Worm (Caenorhabditis elegans) whole organism, midembryonic: ENCODE measurements around the gene mls-2.

Experiments used
- T22C8.4 ChIP-seq: fragments of 200-800 bp; sonication (Bioruptor generic); IDR thresholded peaks from 2 replicates; pipeline ENCODE4 v1.3.6; 2022; ENCODE audit warnings: missing genetic modification characterization, missing compliant biosample characterization
- cog-1 ChIP-seq: sonication (generic microtip); optimal IDR thresholded peaks from 2 replicates; lab custom pipeline; 2016; ENCODE audit warnings: missing genetic modification characterization, missing compliant biosample characterization
- flt-1 ChIP-seq: fragments of 200-800 bp; sonication (Bioruptor generic); IDR thresholded peaks from 2 replicates; pipeline ENCODE4 v1.3.6; 2022; ENCODE audit warnings: missing genetic modification characterization, missing compliant biosample characterization
- med-1 ChIP-seq: sonication (generic microtip); optimal IDR thresholded peaks from 2 replicates; lab custom pipeline; 2017; ENCODE audit warnings: missing genetic modification characterization, mild to moderate bottlenecking, missing compliant biosample characterization, antibody characterized with exemption, missing genetic modification reagents; ENCODE audit not compliant: insufficient read depth

DNA sequence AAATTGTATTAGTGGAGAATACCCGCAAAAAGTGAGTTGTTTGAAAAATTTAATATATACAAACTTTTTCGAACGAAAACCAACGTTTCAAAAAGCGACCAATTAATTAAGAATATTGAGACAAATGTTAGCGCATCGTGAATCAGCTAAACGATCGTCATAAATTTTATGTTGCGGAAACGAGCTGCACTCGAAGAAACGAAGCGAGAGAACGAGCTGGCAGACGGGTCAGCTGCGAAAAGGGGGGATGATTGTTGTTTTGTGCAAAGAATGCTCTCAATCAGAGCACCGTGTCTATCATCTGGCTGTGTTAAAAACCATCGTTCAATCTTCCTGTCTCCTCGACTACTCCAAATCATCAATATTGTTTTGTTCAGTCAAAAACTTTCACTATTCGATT lies 42.5 kb upstream of the mls-2 start:
- TF ChIP-seq cog-1 (tag; lab: Kevin White, UChicago) = no peak
- TF ChIP-seq T22C8.4 (GFP tag; lab: Robert Waterston, UW) = no peak
- no peak for TF ChIP-seq flt-1 (GFP tag; lab: Robert Waterston, UW)
- TF ChIP-seq med-1 (GFP tag; lab: Kevin White, UChicago) = no peak
